Worm (Caenorhabditis elegans) whole organism, L1 larva: Measurements from ENCODE around the gene cyp-42A1.

Source experiments
- C16A3.4 ChIP-seq: fragments of 150-350 bp; optimal IDR thresholded peaks from 2 replicates; lab custom pipeline; 2014; ENCODE audit warnings: missing biosample characterization, missing genetic modification characterization
- C34B4.2 ChIP-seq: sonication (generic microtip); optimal IDR thresholded peaks from 2 replicates; lab custom pipeline; 2017; ENCODE audit warnings: mild to moderate bottlenecking, missing genetic modification characterization, missing compliant biosample characterization
- Y116A8C.19 ChIP-seq: sonication (generic microtip); optimal IDR thresholded peaks from 2 replicates; lab custom pipeline; 2016; ENCODE audit warnings: missing compliant biosample characterization, missing genetic modification characterization, borderline replicate concordance
- aly-2 ChIP-seq: fragments of 150-350 bp; optimal IDR thresholded peaks from 2 replicates; lab custom pipeline; 2014; ENCODE audit warnings: missing biosample characterization, missing genetic modification characterization
- ama-1 ChIP-seq: fragments of 150-350 bp; optimal IDR thresholded peaks from 2 replicates; lab custom pipeline; 2014
- blmp-1 ChIP-seq: fragments of 150-350 bp; optimal IDR thresholded peaks from 2 replicates; lab custom pipeline; 2014; ENCODE audit warnings: missing biosample characterization, missing genetic modification characterization
- ceh-88 ChIP-seq: fragments of 200-800 bp; sonication (Bioruptor generic); IDR thresholded peaks from 2 replicates; pipeline ENCODE4 v1.3.6; 2022; ENCODE audit warnings: missing genetic modification characterization, missing compliant biosample characterization
- ceh-90 ChIP-seq: sonication (generic microtip); optimal IDR thresholded peaks from 2 replicates; lab custom pipeline; 2016; ENCODE audit warnings: missing genetic modification characterization, missing compliant biosample characterization
- ces-1 ChIP-seq: fragments of 150-350 bp; optimal IDR thresholded peaks from 2 replicates; lab custom pipeline; 2014; ENCODE audit warnings: missing biosample characterization, missing genetic modification reagents, missing genetic modification characterization
- dpl-1 ChIP-seq, 3 experiments: fragments of 150-350 bp in 2 of 3; sonication (generic microtip) in 1 of 3; optimal IDR thresholded peaks; 2 replicates each; lab custom pipeline; 2014 to 2017; ENCODE audit warnings: missing biosample characterization in 3 of 3, missing genetic modification characterization in 3 of 3, missing genetic modification reagents in 3 of 3
- efl-1 ChIP-seq, 4 experiments: fragments of 150-350 bp; optimal IDR thresholded peaks in 3 of 4; peaks in 1 of 4; 1 replicate in 1 of 4; 2 replicates in 3 of 4; lab custom pipeline; 2014; ENCODE audit warnings: missing biosample characterization in 2 of 4, missing genetic modification characterization in 2 of 4, missing genetic modification reagents in 2 of 4
- egl-13 ChIP-seq: sonication (generic microtip); optimal IDR thresholded peaks from 2 replicates; lab custom pipeline; 2016; ENCODE audit warnings: missing genotype, missing genetic modification reagents, missing genetic modification characterization, missing compliant biosample characterization
- egl-27 ChIP-seq, 2 experiments: fragments of 150-350 bp in 1 of 2; sonication (generic microtip); optimal IDR thresholded peaks; 3 replicates each; lab custom pipeline; 2017 to 2018; ENCODE audit warnings: missing biosample characterization in 2 of 2, missing genetic modification characterization in 2 of 2, missing genetic modification reagents in 2 of 2
- elt-2 ChIP-seq: sonication (generic microtip); optimal IDR thresholded peaks from 2 replicates; lab custom pipeline; 2016; ENCODE audit warnings: missing genetic modification characterization, mild to moderate bottlenecking, inconsistent platforms, missing compliant biosample characterization, missing genetic modification reagents
- elt-3 ChIP-seq, 6 experiments: fragments of 150-350 bp in 1 of 6; sonication (generic microtip); optimal IDR thresholded peaks; 2 replicates each; lab custom pipeline; 2017 to 2018; ENCODE audit warnings: missing biosample characterization in 6 of 6, missing genetic modification characterization in 6 of 6, inconsistent platforms in 1 of 6
- fkh-4 ChIP-seq: sonication (generic microtip); optimal IDR thresholded peaks from 2 replicates; lab custom pipeline; 2016; ENCODE audit warnings: missing compliant biosample characterization, missing genetic modification characterization, borderline replicate concordance
- fkh-8 ChIP-seq: sonication (generic microtip); optimal IDR thresholded peaks from 2 replicates; lab custom pipeline; 2016; ENCODE audit warnings: mild to moderate bottlenecking, missing genetic modification characterization, missing compliant biosample characterization
- fos-1 ChIP-seq: fragments of 150-350 bp; optimal IDR thresholded peaks from 2 replicates; lab custom pipeline; 2014; ENCODE audit warnings: missing biosample characterization, missing genetic modification characterization
- hlh-17 ChIP-seq: fragments of 200-800 bp; sonication (Bioruptor generic); optimal IDR thresholded peaks from 2 replicates; lab custom pipeline; 2018; ENCODE audit warnings: missing genetic modification characterization, mild to moderate bottlenecking, missing compliant biosample characterization, moderate library complexity, borderline replicate concordance
- isw-1 ChIP-seq: fragments of 200-800 bp; sonication (Bioruptor generic); IDR thresholded peaks from 2 replicates; pipeline ENCODE4 v1.3.6; 2022; ENCODE audit warnings: missing genetic modification characterization, missing compliant biosample characterization
- lin-14 ChIP-seq: fragments of 200-800 bp; sonication (Bioruptor generic); optimal IDR thresholded peaks from 2 replicates; lab custom pipeline; 2018; ENCODE audit warnings: mild to moderate bottlenecking, missing genetic modification characterization, moderate library complexity, missing compliant biosample characterization
- lin-15B ChIP-seq: fragments of 150-350 bp; sonication (generic microtip); optimal IDR thresholded peaks from 3 replicates; lab custom pipeline; 2014; ENCODE audit warnings: missing biosample characterization, missing genetic modification characterization
- lin-35 ChIP-seq, 2 experiments: fragments of 150-350 bp; optimal IDR thresholded peaks; 2 replicates each; lab custom pipeline; 2014; ENCODE audit warnings: missing biosample characterization in 2 of 2, missing genetic modification characterization in 2 of 2, missing genetic modification reagents in 2 of 2
- lir-3 ChIP-seq: sonication (generic microtip); optimal IDR thresholded peaks from 2 replicates; lab custom pipeline; 2016; ENCODE audit warnings: mild to moderate bottlenecking, missing genetic modification characterization, moderate library complexity, missing compliant biosample characterization; ENCODE audit not compliant: poor library complexity
- lsy-2 ChIP-seq, 2 experiments: fragments of 150-350 bp; optimal IDR thresholded peaks; 2 replicates each; lab custom pipeline; 2014; ENCODE audit warnings: missing biosample characterization in 2 of 2, missing genetic modification characterization in 2 of 2
- mab-9 ChIP-seq: fragments of 200-800 bp; sonication (Bioruptor generic); IDR thresholded peaks from 2 replicates; pipeline ENCODE4 v1.3.6; 2022; ENCODE audit warnings: missing genetic modification reagents, missing genetic modification characterization, missing compliant biosample characterization
- mdl-1 ChIP-seq, 2 experiments: fragments of 150-350 bp; optimal IDR thresholded peaks; 2 replicates each; lab custom pipeline; 2014 to 2017; ENCODE audit warnings: missing biosample characterization in 2 of 2, missing genetic modification characterization in 2 of 2, inconsistent platforms in 1 of 2
- nhr-12 ChIP-seq: sonication (generic microtip); optimal IDR thresholded peaks from 2 replicates; lab custom pipeline; 2017; ENCODE audit warnings: missing biosample characterization, missing genetic modification characterization
- nhr-20 ChIP-seq: sonication (generic microtip); optimal IDR thresholded peaks from 2 replicates; lab custom pipeline; 2016; ENCODE audit warnings: mild to moderate bottlenecking, missing genetic modification characterization, missing compliant biosample characterization
- nhr-237 ChIP-seq: fragments of 150-350 bp; optimal IDR thresholded peaks from 2 replicates; lab custom pipeline; 2014; ENCODE audit warnings: missing biosample characterization, missing genetic modification characterization
- nhr-28 ChIP-seq: fragments of 150-350 bp; optimal IDR thresholded peaks from 2 replicates; lab custom pipeline; 2014; ENCODE audit warnings: missing biosample characterization, missing genetic modification characterization
- nhr-71 ChIP-seq: sonication (generic microtip); optimal IDR thresholded peaks from 2 replicates; lab custom pipeline; 2016; ENCODE audit warnings: mild to moderate bottlenecking, missing genetic modification characterization, moderate library complexity, missing compliant biosample characterization
- nhr-85 ChIP-seq: sonication (generic microtip); peaks from one replicate; lab custom pipeline; 2016; ENCODE audit warnings: missing genetic modification characterization, inconsistent platforms, missing compliant biosample characterization
- nhr-90 ChIP-seq: sonication (generic microtip); optimal IDR thresholded peaks from 2 replicates; lab custom pipeline; 2016; ENCODE audit warnings: mild to moderate bottlenecking, missing genetic modification characterization, missing compliant biosample characterization; ENCODE audit not compliant: poor library complexity
- skn-1 ChIP-seq: fragments of 150-350 bp; optimal IDR thresholded peaks from 2 replicates; lab custom pipeline; 2014; ENCODE audit warnings: missing biosample characterization, missing genetic modification characterization
- snpc-4 ChIP-seq: fragments of 150-350 bp; optimal IDR thresholded peaks from 2 replicates; lab custom pipeline; 2014; ENCODE audit warnings: missing biosample characterization, missing genetic modification characterization
- snu-23 ChIP-seq: sonication (generic microtip); optimal IDR thresholded peaks from 2 replicates; lab custom pipeline; 2016; ENCODE audit warnings: missing genetic modification characterization, missing compliant biosample characterization
- tbx-2 ChIP-seq: sonication (generic microtip); optimal IDR thresholded peaks from 2 replicates; lab custom pipeline; 2016; ENCODE audit warnings: missing genetic modification characterization, missing compliant biosample characterization
- tlp-1 ChIP-seq: fragments of 150-350 bp; optimal IDR thresholded peaks from 2 replicates; lab custom pipeline; 2014; ENCODE audit warnings: missing biosample characterization, missing genetic modification characterization
- unc-130 ChIP-seq: fragments of 150-350 bp; optimal IDR thresholded peaks from 2 replicates; lab custom pipeline; 2017; ENCODE audit warnings: missing biosample characterization, missing genetic modification characterization, inconsistent platforms
- unc-62 ChIP-seq: fragments of 150-350 bp; optimal IDR thresholded peaks from 2 replicates; lab custom pipeline; 2014; ENCODE audit warnings: missing biosample characterization, missing genetic modification reagents, missing genetic modification characterization
- unc-86 ChIP-seq: sonication (generic microtip); optimal IDR thresholded peaks from 2 replicates; lab custom pipeline; 2016; ENCODE audit warnings: missing genetic modification characterization, missing compliant biosample characterization
- unc-98 ChIP-seq: fragments of 200-800 bp; sonication (Bioruptor generic); IDR thresholded peaks from 2 replicates; pipeline ENCODE4 v1.3.6; 2022; ENCODE audit warnings: missing genetic modification characterization, missing compliant biosample characterization
- zip-4 ChIP-seq: fragments of 200-800 bp; sonication (Bioruptor generic); optimal IDR thresholded peaks from 2 replicates; lab custom pipeline; 2018; ENCODE audit warnings: mild to moderate bottlenecking, missing genetic modification characterization, moderate library complexity, missing compliant biosample characterization
- ztf-11 ChIP-seq, 2 experiments: sonication (generic microtip); optimal IDR thresholded peaks; 2 replicates each; lab custom pipeline; 2016 to 2017; ENCODE audit warnings: missing genetic modification characterization in 2 of 2, missing biosample characterization in 1 of 2, missing compliant biosample characterization in 1 of 2

The cyp-42A1 gene

ce11 chrV:18894924-18895388, 16.9 kb upstream of the cyp-42A1 start, which contains the start of gene emb-4 (continued):
- TF ChIP-seq unc-130 (tag; lab: Kevin White, UChicago) (peak; percentile 15), nhr-85 (tag; lab: Kevin White, UChicago) (peak; percentile 77), lir-3 (tag; lab: Kevin White, UChicago) (no peak), fos-1 (tag; lab: Kevin White, UChicago) (no peak), tlp-1 (tag; lab: Kevin White, UChicago) (no peak), C34B4.2 (tag; lab: Kevin White, UChicago) (no peak), nhr-237 (tag; lab: Kevin White, UChicago) (no peak), aly-2 (tag; lab: Kevin White, UChicago) (peak; percentile 3), skn-1 (tag; lab: Kevin White, UChicago) (peak; percentile 55), nhr-12 (tag; lab: Kevin White, UChicago) (no peak), fkh-4 (tag; lab: Kevin White, UChicago) (no peak), lin-35 (GFP tag; optimal IDR thresholded peaks at IDR 0.05; lab: Kevin White, UChicago) (peak; percentile 57 to 61), mab-9 (no peak), ceh-88 (GFP tag; lab: Robert Waterston, UW) (no peak), snpc-4 (tag; lab: Kevin White, UChicago) (peak; percentile 41), unc-62 (GFP tag; lab: Kevin White, UChicago) (no peak), egl-27 (tag; optimal IDR thresholded peaks at IDR 0.05; lab: Kevin White, UChicago) (no peak), ztf-11 (tag; optimal IDR thresholded peaks at IDR 0.05; lab: Kevin White, UChicago) (peak in 1 of 2 experiments; percentile 35), nhr-28 (tag; lab: Kevin White, UChicago) (no peak), ceh-90 (no peak), fkh-8 (tag; lab: Kevin White, UChicago) (peak; percentile 41), nhr-90 (tag; lab: Kevin White, UChicago) (peak; percentile 31), ama-1 (lab: Kevin White, UChicago) (no peak), dpl-1 (GFP tag; optimal IDR thresholded peaks at IDR 0.05; lab: Kevin White, UChicago) (peak; percentile 62 to 71 (median 68)), Y116A8C.19 (tag; lab: Kevin White, UChicago) (no peak), isw-1 (GFP tag; lab: Robert Waterston, UW) (peak; percentile 26; the same call in 1 of the 2 replicates), ces-1 (GFP tag; lab: Kevin White, UChicago) (no peak), mdl-1 (tag; optimal IDR thresholded peaks at IDR 0.05; lab: Kevin White, UChicago) (no peak), lin-15B (no peak), tbx-2 (tag; lab: Kevin White, UChicago) (peak; percentile 64), unc-86 (tag; lab: Kevin White, UChicago) (peak; percentile 42), unc-98 (GFP tag; lab: Robert Waterston, UW) (no peak), nhr-71 (no peak), C16A3.4 (peak; percentile 17)

ce11 chrV:18900437-18900836, 11.4 kb upstream of the cyp-42A1 start, which contains the start of gene nhr-243:
TSS of gene nhr-243 (minus strand) at chrV:18900537.
- TF ChIP-seq efl-1 (optimal IDR thresholded peaks at IDR 0.05; lab: Kevin White, UChicago) = no peak
- peak in 1 of 2 experiments; percentile 49 for TF ChIP-seq efl-1 (GFP tag; optimal IDR thresholded peaks at IDR 0.05 in 1 of 2; lab: Kevin White, UChicago)
- TF ChIP-seq hlh-17 (GFP tag; lab: Kevin White, UChicago) = no peak
- TF ChIP-seq, all 84 proteins: peak for 1

ce11 chrV:18901530-18901929, 10.3 kb upstream of the cyp-42A1 start:
- TF ChIP-seq egl-13 (tag; lab: Kevin White, UChicago) (no peak), zip-4 (GFP tag; lab: Kevin White, UChicago) (peak; percentile 93), ceh-90 (no peak), efl-1 (optimal IDR thresholded peaks at IDR 0.05; lab: Kevin White, UChicago) (peak; percentile 17 to 31), efl-1 (GFP tag; optimal IDR thresholded peaks at IDR 0.05 in 1 of 2; lab: Kevin White, UChicago) (peak in 1 of 2 experiments; percentile 79), tbx-2 (tag; lab: Kevin White, UChicago) (no peak), lin-14 (GFP tag; lab: Kevin White, UChicago) (no peak), elt-2 (peak; percentile 37), nhr-71 (peak; percentile 21), dpl-1 (GFP tag; optimal IDR thresholded peaks at IDR 0.05; lab: Kevin White, UChicago) (peak in 1 of 3 experiments; percentile 0), nhr-20 (tag; lab: Kevin White, UChicago) (peak; percentile 95), lin-35 (GFP tag; optimal IDR thresholded peaks at IDR 0.05; lab: Kevin White, UChicago) (peak in 1 of 2 experiments; percentile 42), snu-23 (GFP tag; lab: Kevin White, UChicago) (peak; percentile 42), elt-3 (tag; optimal IDR thresholded peaks at IDR 0.05; lab: Kevin White, UChicago) (no peak), skn-1 (tag; lab: Kevin White, UChicago) (peak; percentile 10), unc-86 (tag; lab: Kevin White, UChicago) (no peak), blmp-1 (no peak), lsy-2 (tag; optimal IDR thresholded peaks at IDR 0.05; lab: Kevin White, UChicago) (peak; percentile 4 to 18), nhr-90 (tag; lab: Kevin White, UChicago) (peak; percentile 22)
